Worm (Caenorhabditis elegans) whole organism, mixed stage, embryonic: Measurements from ENCODE around the gene pbs-6.

Experiments
- M03D4.4 ChIP-seq: sonication (generic microtip); optimal IDR thresholded peaks from 2 replicates; lab custom pipeline; 2017; ENCODE audit warnings: mild to moderate bottlenecking, missing genetic modification characterization, missing compliant biosample characterization
- blmp-1 ChIP-seq: fragments of 150-350 bp; optimal IDR thresholded peaks from 2 replicates; lab custom pipeline; 2014; ENCODE audit warnings: missing biosample characterization, missing genetic modification characterization
- mep-1 ChIP-seq: fragments of 150-350 bp; optimal IDR thresholded peaks from 2 replicates; lab custom pipeline; 2017; ENCODE audit warnings: missing biosample characterization, missing genetic modification reagents, missing genetic modification characterization, inconsistent platforms
- nhr-28 ChIP-seq: fragments of 150-350 bp; optimal IDR thresholded peaks from 2 replicates; lab custom pipeline; 2014; ENCODE audit warnings: missing biosample characterization, missing genetic modification characterization
- pha-4 ChIP-seq: fragments of 150-350 bp; optimal IDR thresholded peaks from 2 replicates; lab custom pipeline; 2018; ENCODE audit warnings: missing biosample characterization, missing genetic modification reagents, missing genetic modification characterization
- snpc-4 ChIP-seq: fragments of 150-350 bp; optimal IDR thresholded peaks from 2 replicates; lab custom pipeline; 2014; ENCODE audit warnings: missing biosample characterization, missing genetic modification characterization
- unc-120 ChIP-seq: sonication (generic microtip); optimal IDR thresholded peaks from 2 replicates; lab custom pipeline; 2017; ENCODE audit warnings: missing genetic modification characterization, missing compliant biosample characterization; ENCODE audit not compliant: poor library complexity, severe bottlenecking

- TF ChIP-seq pha-4 (tag; lab: Kevin White, UChicago) (no peak), M03D4.4 (no peak), unc-120 (tag; lab: Kevin White, UChicago) (no peak), mep-1 (no peak), blmp-1 (tag; lab: Kevin White, UChicago) (no peak), snpc-4 (tag; lab: Kevin White, UChicago) (no peak), nhr-28 (tag; lab: Kevin White, UChicago) (no peak)
Observed at ce11 chrIII:8229480-8229879, 14.4 kb downstream of the pbs-6 start.
